Fruit fly (Drosophila melanogaster): ENCODE measurements around the gene CG7968.
A peak's percentile ranks its signal among the peaks of the same experiment; 100 is the strongest.

Gene CG7968

dm6 chr2L:13807097-13807496 lies 42.1 kb upstream of the CG7968 start:
- TF ChIP-seq CG1620 (GFP tag; optimal IDR thresholded peaks at IDR 0.05) (no peak), CG12768 (GFP tag; optimal IDR thresholded peaks at IDR 0.05) (peak; percentile 2)

- peak; percentile 34 for TF ChIP-seq CG7045 (GFP tag; optimal IDR thresholded peaks at IDR 0.05)
- no peak for TF ChIP-seq cnc (optimal IDR thresholded peaks at IDR 0.05)
- TF ChIP-seq ovo (GFP tag; optimal IDR thresholded peaks at IDR 0.05): peak; percentile 43
- no peak for TF ChIP-seq kay (GFP tag; ENCODE audit: borderline replicate concordance)
- peak; percentile 10 for TF ChIP-seq Mnt (GFP tag; optimal IDR thresholded peaks at IDR 0.05)
- TF ChIP-seq CG12768 (GFP tag; optimal IDR thresholded peaks at IDR 0.05): peak; percentile 21
- TF ChIP-seq CG33017 (tag; optimal IDR thresholded peaks at IDR 0.05): peak; percentile 61
- TF ChIP-seq CG7101 (tag; optimal IDR thresholded peaks at IDR 0.05): peak; percentile 55
- TF ChIP-seq CG11617 (GFP tag; optimal IDR thresholded peaks at IDR 0.05): peak; percentile 30
- TF ChIP-seq Crg-1 (GFP tag; optimal IDR thresholded peaks at IDR 0.05): peak; percentile 45
- TF ChIP-seq pad (GFP tag; optimal IDR thresholded peaks at IDR 0.05): no peak
Measured at dm6 chr2L:13807959-13808358, 41.2 kb upstream of the CG7968 start.

dm6 chr2L:13811323-13811722 lies 37.9 kb upstream of the CG7968 start, which contains the start of the genes Adat1 and CG16865:
Adat1 (minus strand) TSS chr2L:13811474.
CG16865 (plus strand) TSS chr2L:13811522.
- peak; percentile 23 for TF ChIP-seq Mnt (GFP tag; optimal IDR thresholded peaks at IDR 0.05)
- TF ChIP-seq bab1 (GFP tag; optimal IDR thresholded peaks at IDR 0.05): peak; percentile 13
- TF ChIP-seq cic (GFP tag; optimal IDR thresholded peaks at IDR 0.05): peak; percentile 22
- TF ChIP-seq CG11617 (GFP tag; optimal IDR thresholded peaks at IDR 0.05): no peak

- no peak for TF ChIP-seq pad (GFP tag; optimal IDR thresholded peaks at IDR 0.05)
Measured at dm6 chr2L:13813156-13813555, 36.0 kb upstream of the CG7968 start, which contains the start of gene CG16888. CG16888 (minus strand) TSS chr2L:13813256.

- TF ChIP-seq Mnt (GFP tag; optimal IDR thresholded peaks at IDR 0.05): peak; percentile 35
- TF ChIP-seq CG14711 (tag; optimal IDR thresholded peaks at IDR 0.05): peak; percentile 2
- TF ChIP-seq bab1 (GFP tag; optimal IDR thresholded peaks at IDR 0.05): peak; percentile 46
- no peak for TF ChIP-seq ovo (GFP tag; optimal IDR thresholded peaks at IDR 0.05)
Measured at dm6 chr2L:13813604-13814178, 35.5 kb upstream of the CG7968 start, which contains the start of gene Sos. Sos (plus strand) TSS chr2L:13813816.

- TF ChIP-seq CG33017 (tag; optimal IDR thresholded peaks at IDR 0.05) (no peak), Mnt (GFP tag; optimal IDR thresholded peaks at IDR 0.05) (no peak)
Measured at dm6 chr2L:13820176-13820575, 29.0 kb upstream of the CG7968 start.

dm6 chr2L:13820948-13821347 lies 28.3 kb upstream of the CG7968 start, which contains the start of gene b:
b (plus strand) TSS chr2L:13821248.
- TF ChIP-seq kay (GFP tag; ENCODE audit: borderline replicate concordance) (no peak), CG7045 (GFP tag; optimal IDR thresholded peaks at IDR 0.05) (no peak), Hr96 (GFP tag; optimal IDR thresholded peaks at IDR 0.05) (peak; percentile 29), CG33017 (tag; optimal IDR thresholded peaks at IDR 0.05) (no peak), Crg-1 (GFP tag; optimal IDR thresholded peaks at IDR 0.05) (no peak)

dm6 chr2L:13827557-13827956 lies 21.6 kb upstream of the CG7968 start, which contains the start of gene PolG1:
PolG1 (minus strand) TSS chr2L:13827772.
- TF ChIP-seq cic (GFP tag; optimal IDR thresholded peaks at IDR 0.05) (no peak), CG33017 (tag; optimal IDR thresholded peaks at IDR 0.05) (no peak), tj (GFP tag; optimal IDR thresholded peaks at IDR 0.05) (no peak), Mnt (GFP tag; optimal IDR thresholded peaks at IDR 0.05) (no peak), CG5204 (GFP tag; optimal IDR thresholded peaks at IDR 0.05) (no peak), cnc (optimal IDR thresholded peaks at IDR 0.05) (no peak), Crg-1 (GFP tag; optimal IDR thresholded peaks at IDR 0.05) (no peak), bab1 (GFP tag; optimal IDR thresholded peaks at IDR 0.05) (no peak), toe (GFP tag; optimal IDR thresholded peaks at IDR 0.05) (no peak)

- TF ChIP-seq CG14711 (tag; optimal IDR thresholded peaks at IDR 0.05): peak; percentile 14
- peak; percentile 6 for TF ChIP-seq CG7101 (tag; optimal IDR thresholded peaks at IDR 0.05)
- peak; percentile 72 for TF ChIP-seq bab1 (GFP tag; optimal IDR thresholded peaks at IDR 0.05)
- no peak for TF ChIP-seq CG7045 (GFP tag; optimal IDR thresholded peaks at IDR 0.05)
- no peak for TF ChIP-seq toe (GFP tag; optimal IDR thresholded peaks at IDR 0.05)
- TF ChIP-seq pad (GFP tag; optimal IDR thresholded peaks at IDR 0.05): no peak
- no peak for TF ChIP-seq CG12768 (GFP tag; optimal IDR thresholded peaks at IDR 0.05)
- no peak for TF ChIP-seq Mnt (GFP tag; optimal IDR thresholded peaks at IDR 0.05)
- TF ChIP-seq Clk (GFP tag; optimal IDR thresholded peaks at IDR 0.05): no peak
- TF ChIP-seq Hr96 (GFP tag; optimal IDR thresholded peaks at IDR 0.05): no peak
- no peak for TF ChIP-seq kay (GFP tag; ENCODE audit: borderline replicate concordance)
- TF ChIP-seq CG1620 (GFP tag; optimal IDR thresholded peaks at IDR 0.05): peak; percentile 30
- peak; percentile 6 for TF ChIP-seq Crg-1 (GFP tag; optimal IDR thresholded peaks at IDR 0.05)
Measured at dm6 chr2L:13829540-13829939, 19.7 kb upstream of the CG7968 start, which contains the start of the genes Arpc1 and Orc5. Arpc1 (minus strand) TSS chr2L:13829741. Orc5 (plus strand) TSS chr2L:13829837.

All from whole organism, adult.